Worm (Caenorhabditis elegans) whole organism, late embryonic: ENCODE data around the gene msp-53.

Experiments
- C38D4.7 ChIP-seq: fragments of 200-800 bp; sonication (Bioruptor generic); optimal IDR thresholded peaks from 2 replicates; lab custom pipeline; 2018; ENCODE audit warnings: mild to moderate bottlenecking, missing genetic modification characterization, moderate library complexity, missing compliant biosample characterization
- F13H6.1 ChIP-seq: sonication (generic microtip); optimal IDR thresholded peaks from 2 replicates; lab custom pipeline; 2016; ENCODE audit warnings: missing genetic modification characterization, missing compliant biosample characterization
- K09A11.1 ChIP-seq: sonication (generic microtip); optimal IDR thresholded peaks from 2 replicates; lab custom pipeline; 2017; ENCODE audit warnings: antibody characterized with exemption, mild to moderate bottlenecking, missing genetic modification characterization, missing compliant biosample characterization; ENCODE audit not compliant: insufficient read depth
- T23F11.4 ChIP-seq: fragments of 200-800 bp; sonication (Bioruptor generic); optimal IDR thresholded peaks from 2 replicates; lab custom pipeline; 2018; ENCODE audit warnings: mild to moderate bottlenecking, missing genetic modification characterization, missing compliant biosample characterization
- Y22D7AL.16 ChIP-seq: sonication (generic microtip); optimal IDR thresholded peaks from 2 replicates; lab custom pipeline; 2016; ENCODE audit warnings: missing genetic modification characterization, missing compliant biosample characterization
- ahr-1 ChIP-seq: sonication (generic microtip); optimal IDR thresholded peaks from 2 replicates; lab custom pipeline; 2016; ENCODE audit warnings: missing genetic modification characterization, missing compliant biosample characterization
- ama-1 ChIP-seq: fragments of 150-350 bp; optimal IDR thresholded peaks from 2 replicates; lab custom pipeline; 2014
- ceh-14 ChIP-seq: sonication (generic microtip); optimal IDR thresholded peaks from 2 replicates; lab custom pipeline; 2016; ENCODE audit warnings: missing genotype, missing genetic modification characterization, missing compliant biosample characterization
- ceh-19 ChIP-seq: fragments of 200-800 bp; sonication (Bioruptor generic); optimal IDR thresholded peaks from 2 replicates; lab custom pipeline; 2018; ENCODE audit warnings: mild to moderate bottlenecking, missing genetic modification characterization, missing compliant biosample characterization
- ceh-22 ChIP-seq: sonication (generic microtip); optimal IDR thresholded peaks from 2 replicates; lab custom pipeline; 2017; ENCODE audit warnings: missing biosample characterization, missing genetic modification characterization
- ceh-30 ChIP-seq: fragments of 150-350 bp; optimal IDR thresholded peaks from 2 replicates; lab custom pipeline; 2014; ENCODE audit warnings: missing biosample characterization, missing genetic modification characterization
- ceh-34 ChIP-seq: sonication (generic microtip); optimal IDR thresholded peaks from 2 replicates; lab custom pipeline; 2016; ENCODE audit warnings: mild to moderate bottlenecking, missing genetic modification characterization, missing compliant biosample characterization
- ceh-45 ChIP-seq: fragments of 200-800 bp; sonication (Bioruptor generic); IDR thresholded peaks from 2 replicates; pipeline ENCODE4 v1.3.6; 2022; ENCODE audit warnings: missing genetic modification reagents, missing genetic modification characterization, missing compliant biosample characterization
- ceh-48 ChIP-seq: sonication (generic microtip); optimal IDR thresholded peaks from 2 replicates; lab custom pipeline; 2016; ENCODE audit warnings: missing genetic modification characterization, inconsistent platforms, missing compliant biosample characterization
- che-1 ChIP-seq: sonication (generic microtip); optimal IDR thresholded peaks from 2 replicates; lab custom pipeline; 2016; ENCODE audit warnings: mild to moderate bottlenecking, missing genetic modification characterization, missing compliant biosample characterization
- elt-2 ChIP-seq: sonication (generic microtip); optimal IDR thresholded peaks from 2 replicates; lab custom pipeline; 2016; ENCODE audit warnings: missing genetic modification reagents, missing genetic modification characterization, missing compliant biosample characterization
- elt-4 ChIP-seq: sonication (generic microtip); optimal IDR thresholded peaks from 2 replicates; lab custom pipeline; 2016; ENCODE audit warnings: missing genetic modification characterization, missing compliant biosample characterization
- ets-4 ChIP-seq: sonication (generic microtip); optimal IDR thresholded peaks from 2 replicates; lab custom pipeline; 2016; ENCODE audit warnings: missing genetic modification characterization, missing compliant biosample characterization
- eyg-1 ChIP-seq: sonication (generic microtip); optimal IDR thresholded peaks from 2 replicates; lab custom pipeline; 2016; ENCODE audit warnings: missing genotype, missing genetic modification characterization, missing compliant biosample characterization
- fax-1 ChIP-seq: sonication (generic microtip); optimal IDR thresholded peaks from 2 replicates; lab custom pipeline; 2016; ENCODE audit warnings: missing genotype, missing genetic modification characterization, missing compliant biosample characterization
- fkh-10 ChIP-seq: fragments of 150-350 bp; optimal IDR thresholded peaks from 2 replicates; lab custom pipeline; 2014; ENCODE audit warnings: missing biosample characterization, missing genetic modification reagents, missing genetic modification characterization
- fkh-6 ChIP-seq: sonication (generic microtip); optimal IDR thresholded peaks from 2 replicates; lab custom pipeline; 2016; ENCODE audit warnings: missing genetic modification characterization, missing compliant biosample characterization
- hlh-13 ChIP-seq: fragments of 200-800 bp; sonication (Bioruptor generic); optimal IDR thresholded peaks from 2 replicates; lab custom pipeline; 2018; ENCODE audit warnings: mild to moderate bottlenecking, missing genetic modification characterization, missing compliant biosample characterization
- hlh-30 ChIP-seq: sonication (generic microtip); optimal IDR thresholded peaks from 2 replicates; lab custom pipeline; 2017; ENCODE audit warnings: antibody characterized with exemption, missing genetic modification characterization, missing compliant biosample characterization; ENCODE audit not compliant: insufficient read depth
- lin-11 ChIP-seq: fragments of 200-800 bp; sonication (Bioruptor generic); optimal IDR thresholded peaks from 2 replicates; lab custom pipeline; 2018; ENCODE audit warnings: mild to moderate bottlenecking, missing genetic modification characterization, missing compliant biosample characterization
- nfya-1 ChIP-seq: sonication (generic microtip); optimal IDR thresholded peaks from 2 replicates; lab custom pipeline; 2017; ENCODE audit warnings: missing genetic modification characterization, mild to moderate bottlenecking, missing compliant biosample characterization, antibody characterized with exemption, moderate library complexity
- npax-4 ChIP-seq: sonication (generic microtip); optimal IDR thresholded peaks from 2 replicates; lab custom pipeline; 2016; ENCODE audit warnings: missing genetic modification characterization, missing compliant biosample characterization
- odd-2 ChIP-seq: sonication (generic microtip); optimal IDR thresholded peaks from 2 replicates; lab custom pipeline; 2017; ENCODE audit warnings: antibody characterized with exemption, mild to moderate bottlenecking, missing genetic modification characterization, missing compliant biosample characterization
- pax-1 ChIP-seq: fragments of 150-350 bp; optimal IDR thresholded peaks from 2 replicates; lab custom pipeline; 2014; ENCODE audit warnings: missing biosample characterization, missing genetic modification characterization
- pha-2 ChIP-seq: sonication (generic microtip); optimal IDR thresholded peaks from 2 replicates; lab custom pipeline; 2017; ENCODE audit warnings: mild to moderate bottlenecking, missing genetic modification characterization, missing compliant biosample characterization
- pros-1 ChIP-seq: fragments of 150-350 bp; optimal IDR thresholded peaks from 2 replicates; lab custom pipeline; 2014; ENCODE audit warnings: missing biosample characterization, missing genetic modification reagents, missing genetic modification characterization
- ref-2 ChIP-seq: sonication (generic microtip); optimal IDR thresholded peaks from 2 replicates; lab custom pipeline; 2016; ENCODE audit warnings: missing genetic modification characterization, missing compliant biosample characterization
- syd-9 ChIP-seq: sonication (generic microtip); optimal IDR thresholded peaks from 2 replicates; lab custom pipeline; 2016; ENCODE audit warnings: mild to moderate bottlenecking, missing genetic modification characterization, moderate library complexity, missing compliant biosample characterization
- tbx-7 ChIP-seq: sonication (generic microtip); optimal IDR thresholded peaks from 2 replicates; lab custom pipeline; 2016; ENCODE audit warnings: missing genotype, missing genetic modification characterization, missing compliant biosample characterization
- unc-42 ChIP-seq: sonication (generic microtip); optimal IDR thresholded peaks from 2 replicates; lab custom pipeline; 2016; ENCODE audit warnings: missing genotype, missing genetic modification characterization, missing compliant biosample characterization
- unc-55 ChIP-seq: sonication (generic microtip); optimal IDR thresholded peaks from 2 replicates; lab custom pipeline; 2017; ENCODE audit warnings: missing biosample characterization, missing genetic modification reagents, missing genetic modification characterization
- zip-5 ChIP-seq: sonication (generic microtip); optimal IDR thresholded peaks from 2 replicates; lab custom pipeline; 2016; ENCODE audit warnings: missing genetic modification characterization, missing compliant biosample characterization
- ztf-16 ChIP-seq: sonication (generic microtip); optimal IDR thresholded peaks from 2 replicates; lab custom pipeline; 2017; ENCODE audit warnings: missing genetic modification characterization, missing compliant biosample characterization

Gene msp-53

DNA sequence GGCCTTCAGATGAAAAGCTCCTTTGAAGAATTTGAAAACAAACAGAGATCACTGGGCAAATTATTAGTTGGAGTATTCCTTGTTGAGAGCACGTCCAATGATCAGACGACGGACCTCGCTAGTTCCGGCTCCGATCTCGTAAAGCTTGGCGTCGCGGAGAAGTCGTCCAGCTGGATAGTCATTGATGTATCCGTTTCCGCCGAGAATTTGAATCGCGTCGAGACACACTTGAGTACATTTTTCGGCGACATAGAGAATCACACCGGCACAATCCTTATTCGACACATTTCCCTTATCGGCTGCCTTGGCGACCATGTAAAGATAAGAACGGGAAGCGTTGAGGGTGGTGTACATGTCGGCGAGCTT is 22.1 kb upstream of the msp-53 start:
- TF ChIP-seq C38D4.7 (GFP tag; lab: Kevin White, UChicago) = no peak
- peak; percentile 25 for TF ChIP-seq elt-2 (tag; lab: Kevin White, UChicago)
- no peak for TF ChIP-seq Y22D7AL.16 (tag; lab: Kevin White, UChicago)
- TF ChIP-seq ceh-19 (GFP tag; lab: Kevin White, UChicago) = no peak

DNA sequence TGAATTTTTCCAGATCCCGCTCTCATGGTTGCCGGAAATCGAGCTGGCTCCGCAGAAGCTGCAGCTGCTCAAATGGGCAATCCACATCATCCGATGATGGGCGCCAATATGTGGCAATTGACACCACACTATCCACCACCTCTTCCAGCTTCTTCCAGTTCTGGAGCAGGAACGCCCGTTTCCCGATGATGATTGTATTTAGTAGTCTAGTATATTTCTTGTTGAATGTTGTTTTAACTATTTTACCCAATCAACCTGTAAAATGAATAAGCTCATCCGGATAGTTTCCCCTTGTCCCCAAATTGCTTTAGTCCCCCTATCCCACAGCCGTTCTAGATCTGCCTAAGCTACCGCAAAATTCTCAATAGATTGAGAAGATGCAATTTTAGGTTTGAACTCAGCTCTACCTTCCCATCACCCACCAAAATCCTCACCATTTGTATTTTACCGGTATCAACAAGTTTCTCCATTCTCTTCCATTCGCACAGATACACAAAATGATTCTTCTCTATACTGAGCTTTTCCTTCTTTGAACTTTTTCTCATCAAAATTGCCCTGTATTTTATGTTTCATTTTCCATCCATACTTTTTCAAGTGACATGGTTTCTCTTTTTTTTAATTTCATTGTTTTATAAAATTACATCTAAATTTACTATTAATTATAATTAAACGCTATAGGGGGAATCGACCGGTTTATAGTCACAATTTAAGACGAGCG is 21.5 kb upstream of the msp-53 start:
- TF ChIP-seq ceh-48 (tag; lab: Kevin White, UChicago) (no peak), ceh-45 (GFP tag; lab: Robert Waterston, UW) (no peak), nfya-1 (tag; lab: Kevin White, UChicago) (no peak), K09A11.1 (no peak), unc-55 (GFP tag; lab: Kevin White, UChicago) (no peak), fkh-6 (no peak), lin-11 (tag; lab: Kevin White, UChicago) (no peak), hlh-30 (tag; lab: Kevin White, UChicago) (no peak), syd-9 (tag; lab: Kevin White, UChicago) (no peak), che-1 (no peak), ets-4 (tag; lab: Kevin White, UChicago) (no peak), pha-2 (tag; lab: Kevin White, UChicago) (no peak), eyg-1 (tag; lab: Kevin White, UChicago) (no peak), fkh-10 (GFP tag; lab: Kevin White, UChicago) (no peak), T23F11.4 (GFP tag; lab: Kevin White, UChicago) (no peak), zip-5 (tag; lab: Kevin White, UChicago) (no peak), elt-4 (tag; lab: Kevin White, UChicago) (no peak), ceh-30 (no peak)

DNA sequence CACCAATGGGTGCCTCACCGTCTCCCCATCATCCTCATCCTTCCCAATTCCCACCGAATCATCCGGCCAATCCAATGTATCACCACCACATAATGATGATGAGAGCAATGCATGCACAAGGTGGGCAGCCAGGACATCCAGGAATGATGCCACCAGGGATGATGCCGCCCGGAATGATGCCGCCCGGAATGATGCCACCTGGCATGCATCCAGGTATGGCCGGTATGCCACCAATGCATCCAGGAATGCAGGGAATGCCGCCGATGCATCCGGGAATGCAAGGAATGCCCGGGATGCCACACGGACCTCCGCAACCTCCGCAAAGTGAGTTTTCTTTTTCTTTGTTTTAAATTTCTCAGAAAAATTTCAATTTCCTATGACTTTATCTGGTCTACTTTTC is 20.9 kb upstream of the msp-53 start:
- TF ChIP-seq tbx-7 (tag; lab: Kevin White, UChicago) = no peak
- TF ChIP-seq pax-1 (tag; lab: Kevin White, UChicago) = no peak
- no peak for TF ChIP-seq pha-2 (tag; lab: Kevin White, UChicago)
- no peak for TF ChIP-seq elt-2 (tag; lab: Kevin White, UChicago)
- no peak for TF ChIP-seq hlh-13 (GFP tag; lab: Kevin White, UChicago)
- TF ChIP-seq ahr-1 = no peak
- no peak for TF ChIP-seq ceh-34 (tag; lab: Kevin White, UChicago)
- TF ChIP-seq npax-4 = no peak
- no peak for TF ChIP-seq F13H6.1
- TF ChIP-seq ref-2 (tag; lab: Kevin White, UChicago) = no peak
- no peak for TF ChIP-seq ceh-14
- no peak for TF ChIP-seq ama-1 (lab: Kevin White, UChicago)
- TF ChIP-seq C38D4.7 (GFP tag; lab: Kevin White, UChicago) = no peak
- TF ChIP-seq odd-2 (tag; lab: Kevin White, UChicago) = no peak
- no peak for TF ChIP-seq pros-1 (tag; lab: Kevin White, UChicago)
- TF ChIP-seq fax-1 (tag; lab: Kevin White, UChicago) = no peak

DNA sequence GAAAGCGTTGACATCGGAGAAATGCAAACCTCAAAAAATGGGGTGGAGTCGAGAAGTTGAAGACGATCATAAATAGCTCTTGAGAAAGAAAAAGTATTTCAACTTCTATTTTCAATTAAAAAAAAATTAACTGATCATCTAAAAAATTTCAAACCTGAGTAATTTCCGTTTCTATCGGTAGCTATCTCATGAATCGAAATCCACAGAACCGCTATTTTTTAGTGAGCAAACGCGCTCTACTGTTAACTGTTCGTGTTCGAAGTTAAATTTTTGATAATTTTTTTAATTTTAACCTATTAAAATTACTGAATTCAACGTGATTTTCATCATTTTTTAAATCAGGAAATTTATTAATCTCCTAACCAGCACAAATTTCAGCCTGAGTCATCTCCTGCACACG is 19.0 kb upstream of the msp-53 start:
- TF ChIP-seq ahr-1 (no peak), unc-42 (no peak), ztf-16 (tag; lab: Kevin White, UChicago) (no peak), ceh-22 (tag; lab: Kevin White, UChicago) (no peak)
